Fruit fly (Drosophila melanogaster): ENCODE data around the gene Ptpmeg.

The Ptpmeg gene

DNA sequence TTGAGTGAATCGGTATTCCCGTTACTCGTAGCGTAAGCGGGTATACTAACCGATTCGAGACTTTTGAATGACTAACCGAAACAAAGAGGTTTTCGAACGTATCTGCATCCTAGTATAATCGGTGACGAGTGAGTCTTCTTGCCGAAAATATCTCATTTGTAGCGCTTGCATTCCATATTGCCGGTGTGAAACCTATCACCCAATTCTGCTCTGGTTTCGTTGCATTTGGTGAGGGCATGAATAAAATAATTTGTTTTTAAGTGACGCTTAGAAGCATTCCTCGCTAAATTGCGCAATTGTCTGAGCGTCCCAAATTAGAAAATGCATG, 7.9 kb upstream of the Ptpmeg start (continued):
- TF ChIP-seq ken (GFP tag; IDR thresholded peaks at IDR 0.05), result no peak
- TF ChIP-seq Aef1 (GFP tag; IDR thresholded peaks at IDR 0.05), result no peak

- TF ChIP-seq Atf3 (GFP tag; optimal IDR thresholded peaks at IDR 0.05) (no peak), twi (tag; optimal IDR thresholded peaks at IDR 0.05) (peak; percentile 98), fd96Cb (tag; optimal IDR thresholded peaks at IDR 0.05) (no peak), CG15479 (GFP tag; optimal IDR thresholded peaks at IDR 0.05) (no peak), HLHmδ (GFP tag; optimal IDR thresholded peaks at IDR 0.05) (peak; percentile 30), abd-A (tag; optimal IDR thresholded peaks at IDR 0.05) (no peak), Dip3 (GFP tag; optimal IDR thresholded peaks at IDR 0.05) (no peak), ci (GFP tag; IDR thresholded peaks at IDR 0.05) (no peak), Fer2 (tag; optimal IDR thresholded peaks at IDR 0.05) (no peak), Abd-B (GFP tag; optimal IDR thresholded peaks at IDR 0.05) (no peak), sens (GFP tag) (peak; percentile 74), NK7.1 (GFP tag; optimal IDR thresholded peaks at IDR 0.05) (no peak), nerfin-2 (GFP tag; IDR thresholded peaks at IDR 0.05; ENCODE audit: partially characterized antibody) (no peak), sqz (GFP tag; optimal IDR thresholded peaks at IDR 0.05) (no peak), CG16815 (GFP tag; optimal IDR thresholded peaks at IDR 0.05) (no peak), CG17912 (GFP tag; optimal IDR thresholded peaks at IDR 0.05) (no peak), danr (GFP tag; IDR thresholded peaks at IDR 0.05) (no peak), CG8478 (optimal IDR thresholded peaks at IDR 0.05) (no peak), CG9876 (GFP tag; optimal IDR thresholded peaks at IDR 0.05) (no peak)
Observed at dm6 chr3L:320798-321197, 7.1 kb upstream of the Ptpmeg start.

DNA sequence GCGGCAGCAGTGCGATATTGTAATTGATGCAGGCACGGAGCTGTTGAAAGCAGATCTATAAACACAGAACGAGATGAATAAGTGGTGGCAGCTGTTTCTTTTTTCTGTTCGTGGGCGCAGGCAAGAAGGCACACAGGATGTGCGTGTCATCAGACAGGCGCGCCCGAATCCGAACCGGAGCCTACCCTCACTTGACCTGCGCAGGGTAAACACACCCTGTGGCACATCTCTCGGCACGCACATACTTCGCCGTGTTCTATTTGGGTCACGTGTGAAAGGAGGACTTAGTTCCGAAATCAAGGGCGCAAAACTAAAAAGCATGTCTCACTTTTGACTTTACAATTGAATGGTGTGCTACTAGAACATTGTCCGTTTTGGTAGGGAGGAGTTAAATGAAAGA, 6.4 kb upstream of the Ptpmeg start:
- TF ChIP-seq HLHmδ (GFP tag; optimal IDR thresholded peaks at IDR 0.05) (peak; percentile 66), CG2199 (GFP tag; IDR thresholded peaks at IDR 0.05) (0 out of 3 replicates have a peak, but pooled peaks have one; percentile 30), ac (GFP tag; optimal IDR thresholded peaks at IDR 0.05) (peak; percentile 41), amos (GFP tag; IDR thresholded peaks at IDR 0.05; ENCODE audit: partially characterized antibody) (peak; percentile 25; the same call in 1 of the 2 replicates), esg (GFP tag; conservative IDR thresholded peaks at IDR 0.05) (no peak), ewg (GFP tag; optimal IDR thresholded peaks at IDR 0.05) (peak; percentile 46), CG11695 (GFP tag; IDR thresholded peaks at IDR 0.05) (no peak), CG11560 (tag; IDR thresholded peaks at IDR 0.05) (no peak), CG6254 (GFP tag; optimal IDR thresholded peaks at IDR 0.05) (peak; percentile 85), tll (GFP tag; optimal IDR thresholded peaks at IDR 0.05) (peak in 1 of 2 experiments; percentile 93), CG12659 (GFP tag; optimal IDR thresholded peaks at IDR 0.05) (no peak), gcm (GFP tag; optimal IDR thresholded peaks at IDR 0.05) (peak; percentile 13), CG15514 (GFP tag; optimal IDR thresholded peaks at IDR 0.05) (no peak), crc (GFP tag; optimal IDR thresholded peaks at IDR 0.05) (no peak), lilli (GFP tag; optimal IDR thresholded peaks at IDR 0.05) (no peak), fru (optimal IDR thresholded peaks at IDR 0.05) (no peak), nerfin-1 (tag; optimal IDR thresholded peaks at IDR 0.05) (peak; percentile 33), kni (GFP tag; optimal IDR thresholded peaks at IDR 0.05) (peak; percentile 32), CG13424 (tag; optimal IDR thresholded peaks at IDR 0.05) (no peak), CG9932 (GFP tag; IDR thresholded peaks at IDR 0.05) (no peak), Sry-β (GFP tag; optimal IDR thresholded peaks at IDR 0.05) (no peak), pros (GFP tag; optimal IDR thresholded peaks at IDR 0.05) (peak; percentile 58), CG4282 (GFP tag; optimal IDR thresholded peaks at IDR 0.05) (no peak), twi (tag; optimal IDR thresholded peaks at IDR 0.05) (peak; percentile 58)

All from whole organism, embryonic.